Worm (Caenorhabditis elegans) whole organism, L3 larva: ENCODE measurements around the gene T09F5.2.
A peak's percentile ranks its signal among the peaks of the same experiment; 100 is the strongest.

Source experiments
- R02D3.7 ChIP-seq: fragments of 150-350 bp; optimal IDR thresholded peaks from 2 replicates; lab custom pipeline; 2014; ENCODE audit warnings: missing biosample characterization, missing genetic modification characterization
- ZK546.5 ChIP-seq: sonication (generic microtip); optimal IDR thresholded peaks from 2 replicates; lab custom pipeline; 2017; ENCODE audit warnings: missing biosample characterization, missing genetic modification characterization
- aly-2 ChIP-seq: fragments of 150-350 bp; optimal IDR thresholded peaks from 2 replicates; lab custom pipeline; 2014; ENCODE audit warnings: missing biosample characterization, missing genetic modification characterization
- ama-1 ChIP-seq: fragments of 150-350 bp; optimal IDR thresholded peaks from 2 replicates; lab custom pipeline; 2018
- ceh-16 ChIP-seq: sonication (generic microtip); optimal IDR thresholded peaks from 2 replicates; lab custom pipeline; 2017; ENCODE audit warnings: missing biosample characterization, missing genetic modification characterization
- ceh-28 ChIP-seq: fragments of 150-350 bp; optimal IDR thresholded peaks from 2 replicates; lab custom pipeline; 2014; ENCODE audit warnings: missing biosample characterization, missing genetic modification reagents, missing genetic modification characterization
- ceh-82 ChIP-seq: fragments of 150-350 bp; optimal IDR thresholded peaks from 2 replicates; lab custom pipeline; 2014; ENCODE audit warnings: missing biosample characterization, missing genetic modification characterization
- daf-12 ChIP-seq: fragments of 150-350 bp; optimal IDR thresholded peaks from 2 replicates; lab custom pipeline; 2014; ENCODE audit warnings: missing biosample characterization, missing genetic modification reagents, missing genetic modification characterization
- egl-27 ChIP-seq: sonication (generic microtip); optimal IDR thresholded peaks from 4 replicates; lab custom pipeline; 2017; ENCODE audit warnings: missing biosample characterization, missing genetic modification reagents, missing genetic modification characterization
- egl-5 ChIP-seq: fragments of 150-350 bp; optimal IDR thresholded peaks from 2 replicates; lab custom pipeline; 2017; ENCODE audit warnings: missing biosample characterization, missing genetic modification reagents, missing genetic modification characterization, inconsistent platforms
- elt-1 ChIP-seq: fragments of 150-350 bp; optimal IDR thresholded peaks from 2 replicates; lab custom pipeline; 2014; ENCODE audit warnings: missing biosample characterization, missing genetic modification characterization
- elt-2 ChIP-seq: sonication (generic microtip); optimal IDR thresholded peaks from 2 replicates; lab custom pipeline; 2016; ENCODE audit warnings: missing genetic modification reagents, mild to moderate bottlenecking, missing genetic modification characterization, missing compliant biosample characterization
- elt-3 ChIP-seq, 3 experiments: fragments of 150-350 bp in 1 of 3; sonication (generic microtip) in 2 of 3; optimal IDR thresholded peaks; 2 replicates in 2 of 3; 4 replicates in 1 of 3; lab custom pipeline; 2014 to 2017; ENCODE audit warnings: missing biosample characterization in 3 of 3, missing genetic modification characterization in 3 of 3
- eor-1 ChIP-seq, 2 experiments: fragments of 150-350 bp; optimal IDR thresholded peaks; 2 replicates each; lab custom pipeline; 2014 to 2018; ENCODE audit warnings: missing biosample characterization in 2 of 2, missing genetic modification characterization in 2 of 2
- fkh-10 ChIP-seq: sonication (generic microtip); optimal IDR thresholded peaks from 2 replicates; lab custom pipeline; 2017; ENCODE audit warnings: missing biosample characterization, missing genetic modification reagents, missing genetic modification characterization
- fkh-2 ChIP-seq: fragments of 150-350 bp; optimal IDR thresholded peaks from 2 replicates; lab custom pipeline; 2014; ENCODE audit warnings: missing biosample characterization, missing genetic modification reagents, missing genetic modification characterization
- fos-1 ChIP-seq: fragments of 150-350 bp; optimal IDR thresholded peaks from 2 replicates; lab custom pipeline; 2014; ENCODE audit warnings: missing biosample characterization, missing genetic modification characterization
- hmg-11 ChIP-seq: sonication (generic microtip); optimal IDR thresholded peaks from 2 replicates; lab custom pipeline; 2016; ENCODE audit warnings: missing genetic modification characterization, missing compliant biosample characterization
- jun-1 ChIP-seq: fragments of 150-350 bp; optimal IDR thresholded peaks from 2 replicates; lab custom pipeline; 2014; ENCODE audit warnings: missing biosample characterization, missing genetic modification reagents, missing genetic modification characterization
- lin-15B ChIP-seq: fragments of 150-350 bp; optimal IDR thresholded peaks from 2 replicates; lab custom pipeline; 2014; ENCODE audit warnings: missing biosample characterization, missing genetic modification characterization
- lin-39 ChIP-seq: fragments of 150-350 bp; optimal IDR thresholded peaks from 2 replicates; lab custom pipeline; 2018; ENCODE audit warnings: missing biosample characterization, missing genetic modification reagents, missing genetic modification characterization
- lsy-12 ChIP-seq: sonication (generic microtip); optimal IDR thresholded peaks from 2 replicates; lab custom pipeline; 2016; ENCODE audit warnings: mild to moderate bottlenecking, missing genetic modification characterization, missing compliant biosample characterization
- mdl-1 ChIP-seq: fragments of 150-350 bp; optimal IDR thresholded peaks from 2 replicates; lab custom pipeline; 2014; ENCODE audit warnings: missing biosample characterization, missing genetic modification characterization
- mml-1 ChIP-seq: fragments of 150-350 bp; sonication (generic microtip); optimal IDR thresholded peaks from 3 replicates; lab custom pipeline; 2014; ENCODE audit warnings: missing biosample characterization, missing genetic modification characterization
- nfya-1 ChIP-seq: sonication (generic microtip); optimal IDR thresholded peaks from 2 replicates; lab custom pipeline; 2017; ENCODE audit warnings: missing genetic modification characterization, mild to moderate bottlenecking, missing compliant biosample characterization, antibody characterized with exemption, moderate library complexity; ENCODE audit not compliant: insufficient read depth
- nhr-23 ChIP-seq: fragments of 150-350 bp; optimal IDR thresholded peaks from 2 replicates; lab custom pipeline; 2014; ENCODE audit warnings: missing biosample characterization, missing genetic modification reagents, missing genetic modification characterization
- nhr-237 ChIP-seq: fragments of 150-350 bp; optimal IDR thresholded peaks from 2 replicates; lab custom pipeline; 2014; ENCODE audit warnings: missing biosample characterization, missing genetic modification characterization
- nhr-25 ChIP-seq: sonication (generic microtip); optimal IDR thresholded peaks from 2 replicates; lab custom pipeline; 2017; ENCODE audit warnings: missing biosample characterization, missing genetic modification characterization
- nhr-28 ChIP-seq: fragments of 150-350 bp; optimal IDR thresholded peaks from 2 replicates; lab custom pipeline; 2014; ENCODE audit warnings: missing biosample characterization, missing genetic modification characterization
- nhr-43 ChIP-seq: sonication (generic microtip); optimal IDR thresholded peaks from 2 replicates; lab custom pipeline; 2016; ENCODE audit warnings: mild to moderate bottlenecking, missing genetic modification characterization, missing compliant biosample characterization; ENCODE audit not compliant: poor library complexity, severe bottlenecking
- nhr-67 ChIP-seq: fragments of 150-350 bp; optimal IDR thresholded peaks from 2 replicates; lab custom pipeline; 2014; ENCODE audit warnings: missing biosample characterization, missing genetic modification characterization
- nhr-76 ChIP-seq: fragments of 150-350 bp; sonication (generic microtip); optimal IDR thresholded peaks from 5 replicates; lab custom pipeline; 2014; ENCODE audit warnings: missing biosample characterization, missing genetic modification characterization
- nhr-77 ChIP-seq: fragments of 150-350 bp; optimal IDR thresholded peaks from 2 replicates; lab custom pipeline; 2014; ENCODE audit warnings: missing biosample characterization, missing genetic modification characterization
- pha-4 ChIP-seq: fragments of 150-350 bp; optimal IDR thresholded peaks from 2 replicates; lab custom pipeline; 2014; ENCODE audit warnings: missing biosample characterization, missing genetic modification reagents, missing genetic modification characterization
- pqm-1 ChIP-seq: fragments of 150-350 bp; optimal IDR thresholded peaks from 2 replicates; lab custom pipeline; 2017; ENCODE audit warnings: missing biosample characterization, missing genetic modification characterization, inconsistent platforms
- skn-1 ChIP-seq: fragments of 150-350 bp; optimal IDR thresholded peaks from 2 replicates; lab custom pipeline; 2014; ENCODE audit warnings: missing biosample characterization, missing genetic modification characterization
- snpc-4 ChIP-seq: fragments of 150-350 bp; optimal IDR thresholded peaks from 2 replicates; lab custom pipeline; 2014; ENCODE audit warnings: missing biosample characterization, missing genetic modification characterization
- tbx-2 ChIP-seq: sonication (generic microtip); optimal IDR thresholded peaks from 2 replicates; lab custom pipeline; 2016; ENCODE audit warnings: mild to moderate bottlenecking, missing genetic modification characterization, missing compliant biosample characterization
- unc-39 ChIP-seq: sonication (generic microtip); optimal IDR thresholded peaks from 4 replicates; lab custom pipeline; 2017; ENCODE audit warnings: missing biosample characterization, missing genetic modification characterization
- unc-62 ChIP-seq: fragments of 150-350 bp; sonication (generic microtip); optimal IDR thresholded peaks from 4 replicates; lab custom pipeline; 2014; ENCODE audit warnings: missing biosample characterization, missing genetic modification reagents, missing genetic modification characterization
- zag-1 ChIP-seq: fragments of 150-350 bp; optimal IDR thresholded peaks from 2 replicates; lab custom pipeline; 2014; ENCODE audit warnings: missing biosample characterization, missing genetic modification characterization
- ztf-4 ChIP-seq: fragments of 150-350 bp; optimal IDR thresholded peaks from 2 replicates; lab custom pipeline; 2014; ENCODE audit warnings: missing biosample characterization, missing genetic modification characterization

T09F5.2 gene

ce11 chrV:15187083-15188057, 36.6 kb downstream of the T09F5.2 start, which contains the start of the genes cyn-7 and bath-36:
cyn-7 (minus strand) TSS chrV:15187378.
bath-36 (plus strand) TSS chrV:15187888.
- TF ChIP-seq ceh-82 (no peak), nhr-43 (peak; percentile 76), nhr-67 (tag; lab: Kevin White, UChicago) (no peak), hmg-11 (tag; lab: Kevin White, UChicago) (peak; percentile 68), ceh-16 (no peak), ceh-28 (tag; lab: Kevin White, UChicago) (peak; percentile 47), fos-1 (no peak), elt-2 (peak; percentile 92), mdl-1 (no peak), nhr-23 (tag; lab: Kevin White, UChicago) (peak; percentile 74), pqm-1 (tag; lab: Kevin White, UChicago) (peak; percentile 73), skn-1 (tag; lab: Kevin White, UChicago) (no peak), nfya-1 (peak; percentile 74), jun-1 (tag; lab: Kevin White, UChicago) (peak; percentile 86), nhr-25 (tag; lab: Kevin White, UChicago) (peak; percentile 79), egl-5 (tag; lab: Kevin White, UChicago) (peak; percentile 51), lin-15B (tag; lab: Kevin White, UChicago) (peak; percentile 85), lsy-12 (peak; percentile 69), tbx-2 (tag; lab: Kevin White, UChicago) (peak; percentile 68), snpc-4 (peak; percentile 59), R02D3.7 (peak; percentile 7), pha-4 (tag; lab: Kevin White, UChicago) (peak; percentile 97), nhr-77 (peak; percentile 0), eor-1 (tag; optimal IDR thresholded peaks at IDR 0.05; lab: Kevin White, UChicago) (no peak), egl-27 (tag; lab: Kevin White, UChicago) (peak; percentile 49)

- TF ChIP-seq unc-39 (no peak), nhr-237 (tag; lab: Kevin White, UChicago) (no peak), tbx-2 (tag; lab: Kevin White, UChicago) (peak; percentile 23), ceh-28 (tag; lab: Kevin White, UChicago) (peak; percentile 79), lin-39 (tag; lab: Kevin White, UChicago) (peak; percentile 71), lsy-12 (peak; percentile 63), fkh-2 (tag; lab: Kevin White, UChicago) (no peak), lin-15B (tag; lab: Kevin White, UChicago) (peak; percentile 98), egl-27 (tag; lab: Kevin White, UChicago) (peak; percentile 38), snpc-4 (peak; percentile 86), ZK546.5 (tag; lab: Kevin White, UChicago) (no peak), daf-12 (tag; lab: Kevin White, UChicago) (no peak), nhr-25 (tag; lab: Kevin White, UChicago) (peak; percentile 86), egl-5 (tag; lab: Kevin White, UChicago) (peak; percentile 70), fkh-10 (GFP tag; lab: Kevin White, UChicago) (peak; percentile 35), nhr-28 (tag; lab: Kevin White, UChicago) (no peak), R02D3.7 (peak; percentile 77), nfya-1 (peak; percentile 93), elt-3 (tag; optimal IDR thresholded peaks at IDR 0.05; lab: Kevin White, UChicago) (no peak), mml-1 (tag; lab: Kevin White, UChicago) (no peak), jun-1 (tag; lab: Kevin White, UChicago) (peak; percentile 73), zag-1 (tag; lab: Kevin White, UChicago) (no peak), ztf-4 (tag; lab: Kevin White, UChicago) (no peak), nhr-76 (tag; lab: Kevin White, UChicago) (no peak), pha-4 (tag; lab: Kevin White, UChicago) (peak; percentile 98), hmg-11 (tag; lab: Kevin White, UChicago) (peak; percentile 65), pqm-1 (tag; lab: Kevin White, UChicago) (peak; percentile 58), ama-1 (peak; percentile 69), unc-62 (GFP tag; lab: Kevin White, UChicago) (no peak), nhr-23 (tag; lab: Kevin White, UChicago) (peak; percentile 97), aly-2 (tag; lab: Kevin White, UChicago) (no peak), fos-1 (no peak), elt-1 (tag; lab: Kevin White, UChicago) (peak; percentile 58), nhr-43 (peak; percentile 80), skn-1 (tag; lab: Kevin White, UChicago) (peak; percentile 91), elt-2 (peak; percentile 55), eor-1 (tag; optimal IDR thresholded peaks at IDR 0.05; lab: Kevin White, UChicago) (no peak), ceh-16 (no peak)
Observed at ce11 chrV:15189567-15189966, 38.8 kb downstream of the T09F5.2 start, which contains the start of gene cyn-3. cyn-3 (plus strand) TSS chrV:15189927.
